Fruit fly (Drosophila melanogaster): ENCODE results near the gene CG7889.

Gene CG7889

dm6 chrX:19240230-19240839 lies 3.1 kb upstream of the CG7889 start:
- TF ChIP-seq acj6 (GFP tag; optimal IDR thresholded peaks at IDR 0.05) (no peak), Blimp-1 (GFP tag; optimal IDR thresholded peaks at IDR 0.05) (no peak), CG11902 (GFP tag; optimal IDR thresholded peaks at IDR 0.05) (no peak), CG3919 (GFP tag; optimal IDR thresholded peaks at IDR 0.05) (no peak), CG11762 (GFP tag; optimal IDR thresholded peaks at IDR 0.05; ENCODE audit: insufficient read depth) (no peak), CG3032 (tag; optimal IDR thresholded peaks at IDR 0.05) (no peak)

DNA sequence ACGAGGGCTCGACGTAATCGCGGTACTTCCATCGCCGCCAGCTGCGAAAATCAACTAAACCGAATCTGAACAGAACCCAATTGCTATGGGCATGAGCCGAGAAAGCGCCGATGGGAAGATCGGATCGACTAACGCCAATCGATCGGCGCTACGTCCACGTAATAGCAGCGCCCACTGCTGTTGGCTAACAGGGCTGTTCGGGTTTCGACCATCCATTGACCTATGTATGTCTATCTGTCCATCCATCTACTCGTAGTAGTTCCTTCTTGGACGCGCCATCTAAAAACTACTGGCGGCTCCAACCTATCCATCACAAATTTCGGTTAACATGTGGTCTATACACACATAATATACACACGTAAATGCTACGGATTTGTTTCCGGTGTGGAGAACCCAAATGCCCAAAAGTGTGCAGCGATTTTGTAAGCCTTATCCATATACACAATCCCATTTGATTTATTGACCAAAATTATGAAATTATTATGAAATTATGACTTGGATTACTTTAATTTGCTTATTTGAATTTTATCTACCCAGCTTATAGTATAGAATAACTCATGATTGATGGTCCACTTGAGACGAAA lies 1.5 kb upstream of the CG7889 start, which contains the start of gene CG14196:
TSS of gene CG14196 (minus strand) at position 51 of the 584 bp plus-strand sequence.
- TF ChIP-seq fkh (GFP tag; optimal IDR thresholded peaks at IDR 0.05) (no peak), vri (GFP tag; optimal IDR thresholded peaks at IDR 0.05) (peak; percentile 5), Eip78C (GFP tag) (peak; percentile 52), CG1621 (tag; optimal IDR thresholded peaks at IDR 0.05) (no peak), ss (GFP tag; optimal IDR thresholded peaks at IDR 0.05) (no peak), fd59A (GFP tag; optimal IDR thresholded peaks at IDR 0.05) (no peak), fd85E (GFP tag; optimal IDR thresholded peaks at IDR 0.05) (no peak), CG10669 (GFP tag; optimal IDR thresholded peaks at IDR 0.05) (no peak), dac (GFP tag; optimal IDR thresholded peaks at IDR 0.05) (no peak), salr (GFP tag; optimal IDR thresholded peaks at IDR 0.05) (no peak), Met (GFP tag; optimal IDR thresholded peaks at IDR 0.05) (no peak), svp (GFP tag) (peak; percentile 79), Sox15 (GFP tag; optimal IDR thresholded peaks at IDR 0.05) (no peak), achi (GFP tag; optimal IDR thresholded peaks at IDR 0.05) (no peak), CG3032 (tag; optimal IDR thresholded peaks at IDR 0.05) (no peak), Sox102F (GFP tag; optimal IDR thresholded peaks at IDR 0.05) (no peak), CG8119 (GFP tag; IDR thresholded peaks at IDR 0.05) (no peak), CG3919 (GFP tag; optimal IDR thresholded peaks at IDR 0.05) (no peak), CG15336 (GFP tag; IDR thresholded peaks at IDR 0.05) (no peak), CG11294 (GFP tag; IDR thresholded peaks at IDR 0.05) (no peak), Hr4 (GFP tag; optimal IDR thresholded peaks at IDR 0.05) (no peak), Eip93F (GFP tag; optimal IDR thresholded peaks at IDR 0.05) (no peak)

dm6 chrX:19247200-19248052 lies 4.0 kb downstream of the CG7889 start, which contains the start of gene CG7992:
TSS of gene CG7992 (minus strand) at chrX:19247250.
- peak; percentile 22 for TF ChIP-seq Hr4 (GFP tag; optimal IDR thresholded peaks at IDR 0.05)
- peak; percentile 80 for TF ChIP-seq Eip78C (GFP tag)
- no peak for TF ChIP-seq salr (GFP tag; optimal IDR thresholded peaks at IDR 0.05)
- no peak for TF ChIP-seq Eip75B (GFP tag; optimal IDR thresholded peaks at IDR 0.05)
- TF ChIP-seq CG6163 (GFP tag; IDR thresholded peaks at IDR 0.05), result no peak
- no peak for TF ChIP-seq Blimp-1 (GFP tag; optimal IDR thresholded peaks at IDR 0.05)
- TF ChIP-seq esn (GFP tag; optimal IDR thresholded peaks at IDR 0.05), result peak; percentile 64
- peak; percentile 56 for TF ChIP-seq CG34406 (GFP tag; optimal IDR thresholded peaks at IDR 0.05)
- peak; percentile 45 for TF ChIP-seq pdm3 (GFP tag; optimal IDR thresholded peaks at IDR 0.05)
- TF ChIP-seq fd85E (GFP tag; optimal IDR thresholded peaks at IDR 0.05), result no peak
- TF ChIP-seq topi (GFP tag; optimal IDR thresholded peaks at IDR 0.05), result peak; percentile 58
- TF ChIP-seq Smox (GFP tag; optimal IDR thresholded peaks at IDR 0.05), result peak; percentile 62
- peak; percentile 41 for TF ChIP-seq cyc (GFP tag; optimal IDR thresholded peaks at IDR 0.05)
- TF ChIP-seq Gug (GFP tag; IDR thresholded peaks at IDR 0.05), result 0 out of 2 replicates have a peak, but pooled peaks have one; percentile 21
- TF ChIP-seq lz (GFP tag; optimal IDR thresholded peaks at IDR 0.05), result peak; percentile 49
- TF ChIP-seq Sox15 (GFP tag; optimal IDR thresholded peaks at IDR 0.05), result peak; percentile 31
- TF ChIP-seq CG11294 (GFP tag; IDR thresholded peaks at IDR 0.05), result no peak
- no peak for TF ChIP-seq CG8319 (GFP tag; optimal IDR thresholded peaks at IDR 0.05)
- no peak for TF ChIP-seq CG6854 (GFP tag; optimal IDR thresholded peaks at IDR 0.05)
- peak; percentile 12 for TF ChIP-seq fkh (GFP tag; optimal IDR thresholded peaks at IDR 0.05)
- no peak for TF ChIP-seq CG3032 (tag; optimal IDR thresholded peaks at IDR 0.05)
- peak; percentile 51 for TF ChIP-seq Hr39 (GFP tag; optimal IDR thresholded peaks at IDR 0.05)
- peak; percentile 55 for TF ChIP-seq OdsH (GFP tag; optimal IDR thresholded peaks at IDR 0.05)
- peak; percentile 6 for TF ChIP-seq CG11902 (GFP tag; optimal IDR thresholded peaks at IDR 0.05)
- TF ChIP-seq CG10669 (GFP tag; optimal IDR thresholded peaks at IDR 0.05), result no peak
- peak; percentile 51 for TF ChIP-seq acj6 (GFP tag; optimal IDR thresholded peaks at IDR 0.05)
- TF ChIP-seq spab (GFP tag; optimal IDR thresholded peaks at IDR 0.05), result no peak
- TF ChIP-seq Sox102F (GFP tag; optimal IDR thresholded peaks at IDR 0.05), result no peak
- TF ChIP-seq CG7368 (GFP tag; optimal IDR thresholded peaks at IDR 0.05), result no peak
- TF ChIP-seq achi (GFP tag; optimal IDR thresholded peaks at IDR 0.05), result peak; percentile 4
- TF ChIP-seq Met (GFP tag; optimal IDR thresholded peaks at IDR 0.05), result no peak
- TF ChIP-seq vri (GFP tag; optimal IDR thresholded peaks at IDR 0.05), result peak; percentile 43

Measured in whole organism, prepupa.